Worm (Caenorhabditis elegans) whole organism, L4 larva: Measurements from ENCODE around the gene tsn-1.

ENCODE experiments used
- ama-1 ChIP-seq: fragments of 150-350 bp; optimal IDR thresholded peaks from 2 replicates; lab custom pipeline; 2014; ENCODE audit warnings: inconsistent platforms, mixed read lengths
- mep-1 ChIP-seq: fragments of 150-350 bp; sonication (generic microtip); optimal IDR thresholded peaks from 3 replicates; lab custom pipeline; 2014; ENCODE audit warnings: missing biosample characterization, missing genetic modification characterization
- zip-11 ChIP-seq: fragments of 200-800 bp; sonication (Bioruptor generic); IDR thresholded peaks from 2 replicates; pipeline ENCODE4 v1.3.6; 2022; ENCODE audit warnings: missing genetic modification characterization, missing compliant biosample characterization

- TF ChIP-seq ama-1 (lab: Kevin White, UChicago), result no peak
- no peak for TF ChIP-seq mep-1 (tag; lab: Kevin White, UChicago)
- no peak for TF ChIP-seq zip-11 (GFP tag; lab: Robert Waterston, UW)
These were observed 33.4 kb downstream of the tsn-1 start, which contains the start of gene eas-1 for ce11 chrII:4739984-4740462.
